Worm (Caenorhabditis elegans): ENCODE results near the gene C02H6.3.

DNA sequence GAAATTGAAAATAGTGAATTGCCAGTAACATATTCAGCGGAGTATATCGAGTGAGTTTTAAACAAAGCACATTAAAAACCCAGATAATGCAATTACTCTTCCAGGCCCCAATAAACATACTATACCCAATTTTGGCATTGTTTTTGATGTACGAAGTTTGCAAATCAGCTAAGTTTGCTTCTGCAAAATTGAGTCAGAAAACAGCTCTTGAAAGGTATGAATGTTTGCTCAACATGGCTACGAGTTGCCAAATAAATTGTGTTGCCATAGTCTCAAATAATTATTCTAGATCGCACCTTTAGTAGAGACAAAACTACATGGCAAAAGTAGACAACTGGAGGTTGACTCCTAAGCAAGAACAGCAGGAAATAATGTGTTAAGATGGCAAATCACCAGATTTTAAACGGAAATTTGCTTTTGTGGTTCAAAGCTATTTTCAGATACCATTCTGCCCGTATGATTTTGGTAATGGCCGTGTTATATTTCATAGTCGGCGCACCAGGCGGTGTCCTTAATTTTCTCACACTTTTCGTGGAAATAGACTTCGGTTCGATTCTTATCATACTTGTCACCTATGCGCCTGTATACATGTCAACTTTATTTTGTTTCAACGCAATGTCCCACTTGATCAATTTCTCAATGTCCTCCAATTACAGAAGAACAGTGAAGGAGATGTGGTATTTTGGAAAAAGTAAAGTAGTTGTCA lies 44.9 kb upstream of the C02H6.3 start:
- no peak for TF ChIP-seq flt-1 (GFP tag; IDR thresholded peaks at IDR 0.05)
- TF ChIP-seq tbx-11 (GFP tag; IDR thresholded peaks at IDR 0.05), result no peak
- no peak for TF ChIP-seq hnd-1 (tag; optimal IDR thresholded peaks at IDR 0.05)
- no peak for TF ChIP-seq B0310.2 (tag; optimal IDR thresholded peaks at IDR 0.05)
- TF ChIP-seq pes-1 (GFP tag; IDR thresholded peaks at IDR 0.05), result no peak
- no peak for TF ChIP-seq aly-1 (tag; optimal IDR thresholded peaks at IDR 0.05)
- no peak for TF ChIP-seq ama-1 (optimal IDR thresholded peaks at IDR 0.05)
- TF ChIP-seq tbx-37 (GFP tag; conservative IDR thresholded peaks at IDR 0.05), result no peak
- TF ChIP-seq F13C5.2 (tag; optimal IDR thresholded peaks at IDR 0.05), result no peak
- no peak for TF ChIP-seq ceh-36 (tag; optimal IDR thresholded peaks at IDR 0.05)

Measured in whole organism, early embryonic.